ENCODE assay signal across 4 fruit fly cellular contexts in genomic region chr3R:16442937-16443336, dm6.
TF ChIP-seq lines count a peak whose summit lies in the region.

Gene Ttc1, minus strand, starts transcription at chr3R:16443007.
Gene CG14882, plus strand, starts transcription at chr3R:16443207.

TF ChIP-seq in whole organism, adult, 20 proteins besides CTCF, POLR2A, EP300 and RAD21 (continued from another document):
- TF ChIP-seq Clk (GFP tag; optimal IDR thresholded peaks at IDR 0.05; lab: Kevin White, UChicago): peak; percentile 66
- TF ChIP-seq cic (GFP tag; optimal IDR thresholded peaks at IDR 0.05; lab: Kevin White, UChicago): peak; percentile 39
TF ChIP-seq in whole organism, adult: peak in this region for 16.

TF ChIP-seq in whole organism, embryonic, 481 proteins besides CTCF, POLR2A, EP300 and RAD21 (continued from another document and continues in another):
- TF ChIP-seq CG2116 (GFP tag; optimal IDR thresholded peaks at IDR 0.05; lab: Kevin White, UChicago) (peak; percentile 72), scrt (GFP tag; optimal IDR thresholded peaks at IDR 0.05; lab: Kevin White, UChicago) (peak; percentile 15), CG10565 (GFP tag; optimal IDR thresholded peaks at IDR 0.05; lab: Kevin White, UChicago) (no peak), CG9215 (GFP tag; IDR thresholded peaks at IDR 0.05; lab: Robert Waterston, UW) (no peak; the same call in 1 of the 2 replicates), al (GFP tag; IDR thresholded peaks at IDR 0.05; lab: Robert Waterston, UW) (peak; percentile 59), pan (optimal IDR thresholded peaks at IDR 0.05; lab: Kevin White, UChicago) (no peak), pan (GFP tag; optimal IDR thresholded peaks at IDR 0.05 in 1 of 2, IDR thresholded peaks at IDR 0.05 in 1 of 2) (peak in 1 of 2 experiments; percentile 81), CG8281 (tag; optimal IDR thresholded peaks at IDR 0.05; lab: Kevin White, UChicago) (no peak), Adf1 (GFP tag; IDR thresholded peaks at IDR 0.05; lab: Robert Waterston, UW) (peak; percentile 55), CG17385 (GFP tag; optimal IDR thresholded peaks at IDR 0.05; lab: Kevin White, UChicago) (peak; percentile 84), ato (GFP tag; IDR thresholded peaks at IDR 0.05; lab: Robert Waterston, UW; ENCODE audit: partially characterized antibody) (no peak; the same call in 1 of the 2 replicates), HHEX (GFP tag; optimal IDR thresholded peaks at IDR 0.05; lab: Kevin White, UChicago) (peak; percentile 75), CG12299 (tag; optimal IDR thresholded peaks at IDR 0.05; lab: Kevin White, UChicago) (peak; percentile 84), Lim3 (GFP tag; IDR thresholded peaks at IDR 0.05; lab: Robert Waterston, UW) (peak; percentile 68; the same call in 1 of the 2 replicates), Dfd (GFP tag; optimal IDR thresholded peaks at IDR 0.05; lab: Kevin White, UChicago) (no peak), CG18476 (GFP tag; optimal IDR thresholded peaks at IDR 0.05; lab: Kevin White, UChicago) (peak; percentile 39), cas (GFP tag; IDR thresholded peaks at IDR 0.05; lab: Robert Waterston, UW) (peak; percentile 51; the same call in 1 of the 2 replicates), bcd (GFP tag; optimal IDR thresholded peaks at IDR 0.05; lab: Kevin White, UChicago) (no peak), ERR (GFP tag; optimal IDR thresholded peaks at IDR 0.05; lab: Kevin White, UChicago) (peak; percentile 79), cato (GFP tag; optimal IDR thresholded peaks at IDR 0.05; lab: Kevin White, UChicago; ENCODE audit: borderline replicate concordance) (peak; percentile 82), CG18619 (GFP tag; optimal IDR thresholded peaks at IDR 0.05; lab: Kevin White, UChicago) (peak; percentile 72), Lhr (GFP tag; optimal IDR thresholded peaks at IDR 0.05; lab: Kevin White, UChicago) (peak; percentile 48), CG4820 (GFP tag; optimal IDR thresholded peaks at IDR 0.05; lab: Kevin White, UChicago) (peak; percentile 61), dysf (GFP tag; IDR thresholded peaks at IDR 0.05; lab: Robert Waterston, UW) (peak; percentile 86), CG16779 (GFP tag; IDR thresholded peaks at IDR 0.05; lab: Robert Waterston, UW) (peak; percentile 55), ci (GFP tag; IDR thresholded peaks at IDR 0.05; lab: Robert Waterston, UW) (peak; percentile 95), CG18599 (GFP tag; optimal IDR thresholded peaks at IDR 0.05; lab: Kevin White, UChicago) (no peak), CG32772 (GFP tag; IDR thresholded peaks at IDR 0.05; lab: Robert Waterston, UW) (peak; percentile 72), CG30020 (tag; optimal IDR thresholded peaks at IDR 0.05; lab: Kevin White, UChicago) (peak; percentile 52), CG34224 (GFP tag; IDR thresholded peaks at IDR 0.05; lab: Robert Waterston, UW; ENCODE audit: partially characterized antibody) (peak; percentile 54; the same call in 2 of the 3 replicates), CG3726 (GFP tag; IDR thresholded peaks at IDR 0.05; lab: Robert Waterston, UW) (peak; percentile 68; the same call in 2 of the 3 replicates), Neu2 (GFP tag; optimal IDR thresholded peaks at IDR 0.05; lab: Kevin White, UChicago; ENCODE audit: borderline replicate concordance) (no peak), slou (GFP tag; optimal IDR thresholded peaks at IDR 0.05; lab: Kevin White, UChicago) (peak; percentile 74), CG16813 (GFP tag; IDR thresholded peaks at IDR 0.05; lab: Robert Waterston, UW; ENCODE audit: partially characterized antibody) (peak; percentile 43; the same call in 2 of the 3 replicates), CG6813 (GFP tag; optimal IDR thresholded peaks at IDR 0.05; lab: Kevin White, UChicago) (peak; percentile 70), wor (GFP tag; IDR thresholded peaks at IDR 0.05; lab: Robert Waterston, UW) (peak; percentile 84), CG30431 (GFP tag; optimal IDR thresholded peaks at IDR 0.05; lab: Kevin White, UChicago) (peak; percentile 49), CG3065 (GFP tag; optimal IDR thresholded peaks at IDR 0.05; lab: Kevin White, UChicago) (peak; percentile 57), Jarid2 (GFP tag; optimal IDR thresholded peaks at IDR 0.05; lab: Kevin White, UChicago) (no peak), sr (GFP tag; IDR thresholded peaks at IDR 0.05; lab: Robert Waterston, UW) (peak; percentile 57; the same call in 2 of the 3 replicates)

TF ChIP-seq in whole organism, prepupa, 60 proteins besides CTCF, POLR2A, EP300 and RAD21 (continued from another document):
- TF ChIP-seq fkh (GFP tag; optimal IDR thresholded peaks at IDR 0.05; lab: Kevin White, UChicago): no peak
- peak; percentile 87 for TF ChIP-seq CG31627 (GFP tag; optimal IDR thresholded peaks at IDR 0.05; lab: Kevin White, UChicago)
- peak; percentile 87 for TF ChIP-seq topi (GFP tag; optimal IDR thresholded peaks at IDR 0.05; lab: Kevin White, UChicago)
- no peak for TF ChIP-seq CG3919 (GFP tag; optimal IDR thresholded peaks at IDR 0.05; lab: Kevin White, UChicago)
- TF ChIP-seq CG6163 (GFP tag; IDR thresholded peaks at IDR 0.05; lab: Robert Waterston, UW): peak; percentile 89
- TF ChIP-seq net (GFP tag; optimal IDR thresholded peaks at IDR 0.05; lab: Kevin White, UChicago): peak; percentile 88
- TF ChIP-seq CG4318 (GFP tag; optimal IDR thresholded peaks at IDR 0.05; lab: Kevin White, UChicago): no peak
- peak; percentile 88 for TF ChIP-seq achi (GFP tag; optimal IDR thresholded peaks at IDR 0.05; lab: Kevin White, UChicago)
- peak; percentile 67 for TF ChIP-seq CG3032 (tag; optimal IDR thresholded peaks at IDR 0.05; lab: Kevin White, UChicago)
- TF ChIP-seq spab (GFP tag; optimal IDR thresholded peaks at IDR 0.05; lab: Kevin White, UChicago): no peak
- no peak for TF ChIP-seq CG6808 (GFP tag; optimal IDR thresholded peaks at IDR 0.05; lab: Kevin White, UChicago)
- TF ChIP-seq ss (GFP tag; optimal IDR thresholded peaks at IDR 0.05; lab: Kevin White, UChicago): peak in 1 of 2 experiments; percentile 39
- TF ChIP-seq CG6276 (GFP tag; optimal IDR thresholded peaks at IDR 0.05; lab: Kevin White, UChicago): no peak
- TF ChIP-seq Eip75B (GFP tag; optimal IDR thresholded peaks at IDR 0.05; lab: Kevin White, UChicago): peak; percentile 90
- peak; percentile 87 for TF ChIP-seq Hr39 (GFP tag; optimal IDR thresholded peaks at IDR 0.05; lab: Kevin White, UChicago)
- peak; percentile 72 for TF ChIP-seq cyc (GFP tag; optimal IDR thresholded peaks at IDR 0.05; lab: Kevin White, UChicago)
- TF ChIP-seq fd59A (GFP tag; optimal IDR thresholded peaks at IDR 0.05; lab: Kevin White, UChicago): peak; percentile 49
- TF ChIP-seq CG10631 (GFP tag; optimal IDR thresholded peaks at IDR 0.05; lab: Kevin White, UChicago): no peak
- TF ChIP-seq OdsH (GFP tag; optimal IDR thresholded peaks at IDR 0.05; lab: Kevin White, UChicago): peak; percentile 91
- TF ChIP-seq CG8319 (GFP tag; optimal IDR thresholded peaks at IDR 0.05; lab: Kevin White, UChicago): no peak
- TF ChIP-seq salr (GFP tag; optimal IDR thresholded peaks at IDR 0.05; lab: Kevin White, UChicago): peak; percentile 29 to 81
- peak; percentile 89 for TF ChIP-seq acj6 (GFP tag; optimal IDR thresholded peaks at IDR 0.05; lab: Kevin White, UChicago)
- TF ChIP-seq CG8632 (GFP tag; optimal IDR thresholded peaks at IDR 0.05; lab: Kevin White, UChicago): peak; percentile 82
- peak; percentile 84 for TF ChIP-seq CG34406 (GFP tag; optimal IDR thresholded peaks at IDR 0.05; lab: Kevin White, UChicago)
- no peak for TF ChIP-seq dac (GFP tag; optimal IDR thresholded peaks at IDR 0.05; lab: Kevin White, UChicago)
- no peak for TF ChIP-seq CG11902 (GFP tag; optimal IDR thresholded peaks at IDR 0.05; lab: Kevin White, UChicago)
- TF ChIP-seq lz (GFP tag; optimal IDR thresholded peaks at IDR 0.05; lab: Kevin White, UChicago): peak; percentile 88
- no peak for TF ChIP-seq CG10669 (GFP tag; optimal IDR thresholded peaks at IDR 0.05; lab: Kevin White, UChicago)
- TF ChIP-seq Lpt (GFP tag; optimal IDR thresholded peaks at IDR 0.05; lab: Kevin White, UChicago): peak; percentile 57
- no peak for TF ChIP-seq Smox (GFP tag; optimal IDR thresholded peaks at IDR 0.05; lab: Kevin White, UChicago)
- TF ChIP-seq CG1621 (tag; optimal IDR thresholded peaks at IDR 0.05; lab: Kevin White, UChicago): no peak
- TF ChIP-seq Ets21C (GFP tag; optimal IDR thresholded peaks at IDR 0.05; lab: Kevin White, UChicago): no peak
- peak; percentile 63 for TF ChIP-seq CG9139 (GFP tag; optimal IDR thresholded peaks at IDR 0.05; lab: Kevin White, UChicago)

TF ChIP-seq in whole organism, wandering third instar larva, 38 proteins besides CTCF, POLR2A, EP300 and RAD21 (continued from another document):
- TF ChIP-seq Abd-B (GFP tag; optimal IDR thresholded peaks at IDR 0.05; lab: Kevin White, UChicago): no peak
- TF ChIP-seq Hr78 (GFP tag; optimal IDR thresholded peaks at IDR 0.05; lab: Kevin White, UChicago): no peak
- peak; percentile 27 for TF ChIP-seq dsf (GFP tag; optimal IDR thresholded peaks at IDR 0.05; lab: Kevin White, UChicago; ENCODE audit: borderline replicate concordance)
- peak; percentile 93 for TF ChIP-seq fru (GFP tag; optimal IDR thresholded peaks at IDR 0.05; lab: Kevin White, UChicago)
- peak; percentile 86 for TF ChIP-seq woc (GFP tag; optimal IDR thresholded peaks at IDR 0.05; lab: Kevin White, UChicago)
- TF ChIP-seq Jra (GFP tag; optimal IDR thresholded peaks at IDR 0.05; lab: Kevin White, UChicago): peak; percentile 94
- no peak for TF ChIP-seq brk (GFP tag; optimal IDR thresholded peaks at IDR 0.05; lab: Kevin White, UChicago)
- peak; percentile 91 for TF ChIP-seq OdsH (GFP tag; optimal IDR thresholded peaks at IDR 0.05; lab: Kevin White, UChicago)
- no peak for TF ChIP-seq lola (GFP tag; optimal IDR thresholded peaks at IDR 0.05; lab: Kevin White, UChicago)
- peak; percentile 80 for TF ChIP-seq Myc (optimal IDR thresholded peaks at IDR 0.05; lab: Kevin White, UChicago)
- TF ChIP-seq dmrt93B (GFP tag; optimal IDR thresholded peaks at IDR 0.05; lab: Kevin White, UChicago): no peak
- no peak for TF ChIP-seq tai (GFP tag; optimal IDR thresholded peaks at IDR 0.05; lab: Kevin White, UChicago)
- peak; percentile 83 for TF ChIP-seq psq (GFP tag; optimal IDR thresholded peaks at IDR 0.05; lab: Kevin White, UChicago)
